Worm (Caenorhabditis elegans) whole organism, L3 larva: Measurements from ENCODE around the gene swp-1.

Experiments used
- aly-2 ChIP-seq: fragments of 150-350 bp; optimal IDR thresholded peaks from 2 replicates; lab custom pipeline; 2014; ENCODE audit warnings: missing biosample characterization, missing genetic modification characterization
- egl-27 ChIP-seq: sonication (generic microtip); optimal IDR thresholded peaks from 4 replicates; lab custom pipeline; 2017; ENCODE audit warnings: missing biosample characterization, missing genetic modification reagents, missing genetic modification characterization
- lin-15B ChIP-seq: fragments of 150-350 bp; optimal IDR thresholded peaks from 2 replicates; lab custom pipeline; 2014; ENCODE audit warnings: missing biosample characterization, missing genetic modification characterization
- lsy-12 ChIP-seq: sonication (generic microtip); optimal IDR thresholded peaks from 2 replicates; lab custom pipeline; 2016; ENCODE audit warnings: mild to moderate bottlenecking, missing genetic modification characterization, missing compliant biosample characterization
- nhr-237 ChIP-seq: fragments of 150-350 bp; optimal IDR thresholded peaks from 2 replicates; lab custom pipeline; 2014; ENCODE audit warnings: missing biosample characterization, missing genetic modification characterization
- pqm-1 ChIP-seq: fragments of 150-350 bp; optimal IDR thresholded peaks from 2 replicates; lab custom pipeline; 2017; ENCODE audit warnings: missing biosample characterization, missing genetic modification characterization, inconsistent platforms
- skn-1 ChIP-seq: fragments of 150-350 bp; optimal IDR thresholded peaks from 2 replicates; lab custom pipeline; 2014; ENCODE audit warnings: missing biosample characterization, missing genetic modification characterization
- tbx-2 ChIP-seq: sonication (generic microtip); optimal IDR thresholded peaks from 2 replicates; lab custom pipeline; 2016; ENCODE audit warnings: mild to moderate bottlenecking, missing genetic modification characterization, missing compliant biosample characterization
- unc-39 ChIP-seq: sonication (generic microtip); optimal IDR thresholded peaks from 4 replicates; lab custom pipeline; 2017; ENCODE audit warnings: missing biosample characterization, missing genetic modification characterization
- unc-62 ChIP-seq: fragments of 150-350 bp; sonication (generic microtip); optimal IDR thresholded peaks from 4 replicates; lab custom pipeline; 2014; ENCODE audit warnings: missing biosample characterization, missing genetic modification reagents, missing genetic modification characterization

ce11 chrIII:5705228-5705888, at the start of gene swp-1:
- TF ChIP-seq tbx-2 (tag; lab: Kevin White, UChicago) (no peak), unc-39 (tag; lab: Kevin White, UChicago) (no peak), pqm-1 (tag; lab: Kevin White, UChicago) (no peak), lin-15B (tag; lab: Kevin White, UChicago) (no peak), egl-27 (tag; lab: Kevin White, UChicago) (no peak), skn-1 (tag; lab: Kevin White, UChicago) (no peak), unc-62 (GFP tag; lab: Kevin White, UChicago) (no peak), nhr-237 (tag; lab: Kevin White, UChicago) (no peak), lsy-12 (tag; lab: Kevin White, UChicago) (no peak), aly-2 (tag; lab: Kevin White, UChicago) (no peak)
